Fruit fly (Drosophila melanogaster) whole organism, embryonic: Measurements from ENCODE around the gene Lip3.

ENCODE experiments used
- Adf1 ChIP-seq: fragments of 200-800 bp; sonication (Bioruptor generic); IDR thresholded peaks from 2 replicates; pipeline ENCODE4 v1.3.6; 2022; ENCODE audit warnings: missing biosample characterization, missing genetic modification characterization
- CG10147 ChIP-seq: fragments of 200-800 bp; sonication (Bioruptor generic); optimal IDR thresholded peaks from 2 replicates; lab custom pipeline; 2019; ENCODE audit warnings: missing biosample characterization, mild to moderate bottlenecking, missing genetic modification characterization, moderate library complexity
- CG11695 ChIP-seq: fragments of 200-800 bp; sonication (Bioruptor generic); IDR thresholded peaks from 3 replicates; pipeline ENCODE4 v1.3.6; 2022; ENCODE audit warnings: missing biosample characterization, missing genetic modification characterization
- CG12219 ChIP-seq: fragments of 200-800 bp; sonication (Bioruptor generic); optimal IDR thresholded peaks from 3 replicates; lab custom pipeline; 2018; ENCODE audit warnings: missing biosample characterization, mild to moderate bottlenecking, missing genetic modification characterization
- CG12236 ChIP-seq: fragments of 200-800 bp; sonication (Bioruptor generic); optimal IDR thresholded peaks from 2 replicates; lab custom pipeline; 2016; ENCODE audit warnings: missing biosample characterization, missing genetic modification characterization
- CG13296 ChIP-seq: fragments of 200-800 bp; sonication (Bioruptor generic); optimal IDR thresholded peaks from 3 replicates; lab custom pipeline; 2018; ENCODE audit warnings: missing biosample characterization, mild to moderate bottlenecking, missing genetic modification characterization
- CG1529 ChIP-seq: fragments of 200-800 bp; sonication (Bioruptor generic); optimal IDR thresholded peaks from 3 replicates; lab custom pipeline; 2018; ENCODE audit warnings: missing biosample characterization, missing genetic modification characterization
- CG1602 ChIP-seq: fragments of 200-800 bp; sonication (Bioruptor generic); optimal IDR thresholded peaks from 3 replicates; lab custom pipeline; 2016; ENCODE audit warnings: missing biosample characterization, missing genetic modification characterization
- CG17802 ChIP-seq: fragments of 200-800 bp; sonication (Bioruptor generic); optimal IDR thresholded peaks from 2 replicates; lab custom pipeline; 2018; ENCODE audit warnings: missing biosample characterization, mild to moderate bottlenecking, missing genetic modification characterization, moderate library complexity
- CG17912 ChIP-seq: fragments of 200-800 bp; sonication (Bioruptor generic); optimal IDR thresholded peaks from 2 replicates; lab custom pipeline; 2018; ENCODE audit warnings: missing biosample characterization, mild to moderate bottlenecking, missing genetic modification characterization
- CG30020 ChIP-seq: fragments of 200-800 bp; optimal IDR thresholded peaks from 2 replicates; lab custom pipeline; 2019; ENCODE audit warnings: missing biosample characterization, mild to moderate bottlenecking, missing genetic modification characterization, moderate library complexity
- CG4360 ChIP-seq: fragments of 200-800 bp; sonication (Bioruptor generic); IDR thresholded peaks from 2 replicates; pipeline ENCODE4 v1.3.6; 2022; ENCODE audit warnings: missing biosample characterization, missing genetic modification characterization
- CG6254 ChIP-seq: fragments of 200-800 bp; sonication (Bioruptor generic); optimal IDR thresholded peaks from 3 replicates; lab custom pipeline; 2017; ENCODE audit warnings: mild to moderate bottlenecking, missing biosample characterization, missing genetic modification reagents, missing genetic modification characterization
- CG6791 ChIP-seq: fragments of 200-800 bp; sonication (Bioruptor generic); IDR thresholded peaks from 3 replicates; pipeline ENCODE4 v1.3.6; 2022; ENCODE audit warnings: missing biosample characterization, missing genetic modification characterization; ENCODE audit not compliant: partially characterized antibody
- CG6854 ChIP-seq: fragments of 200-800 bp; sonication (Bioruptor generic); optimal IDR thresholded peaks from 3 replicates; lab custom pipeline; 2017; ENCODE audit warnings: missing biosample characterization, mild to moderate bottlenecking, missing genetic modification characterization
- CG7357 ChIP-seq: fragments of 200-800 bp; sonication (Bioruptor generic); IDR thresholded peaks from 3 replicates; pipeline ENCODE4 v1.3.6; 2022; ENCODE audit warnings: missing biosample characterization, missing genetic modification characterization
- CG7963 ChIP-seq: fragments of 200-800 bp; sonication (Bioruptor generic); IDR thresholded peaks from 3 replicates; pipeline ENCODE4 v1.3.6; 2022; ENCODE audit warnings: missing biosample characterization, missing genetic modification characterization; ENCODE audit not compliant: partially characterized antibody
- CG8089 ChIP-seq: fragments of 200-800 bp; sonication (Bioruptor generic); optimal IDR thresholded peaks from 3 replicates; lab custom pipeline; 2016; ENCODE audit warnings: missing biosample characterization, missing genetic modification characterization
- CG8388 ChIP-seq: fragments of 200-800 bp; sonication (Bioruptor generic); optimal IDR thresholded peaks from 2 replicates; lab custom pipeline; 2019; ENCODE audit warnings: missing biosample characterization, mild to moderate bottlenecking, missing genetic modification characterization, moderate library complexity
- E2f1 ChIP-seq: fragments of 200-800 bp; sonication (Bioruptor generic); IDR thresholded peaks from 2 replicates; pipeline ENCODE4 v1.3.6; 2022; ENCODE audit warnings: missing biosample characterization, missing genetic modification characterization
- Fer2 ChIP-seq: fragments of 200-800 bp; sonication (Bioruptor generic); optimal IDR thresholded peaks from 2 replicates; lab custom pipeline; 2018; ENCODE audit warnings: missing biosample characterization, mild to moderate bottlenecking, missing genetic modification characterization, moderate library complexity
- H2.0 ChIP-seq: fragments of 200-800 bp; sonication (Bioruptor generic); IDR thresholded peaks from 2 replicates; pipeline ENCODE4 v1.3.6; 2022; ENCODE audit warnings: missing biosample characterization, missing genetic modification characterization
- HLH3B ChIP-seq: fragments of 200-800 bp; sonication (Bioruptor generic); IDR thresholded peaks from 2 replicates; pipeline ENCODE4 v1.3.6; 2022; ENCODE audit warnings: missing biosample characterization, missing genetic modification characterization
- MBD-R2 ChIP-seq: fragments of 200-800 bp; sonication (Bioruptor generic); IDR thresholded peaks from 2 replicates; pipeline ENCODE4 v1.3.6; 2022; ENCODE audit warnings: missing biosample characterization, missing genetic modification characterization
- Optix ChIP-seq: fragments of 200-800 bp; sonication (Bioruptor generic); IDR thresholded peaks from 3 replicates; pipeline ENCODE4 v1.3.6; 2022; ENCODE audit warnings: missing biosample characterization, missing genetic modification characterization
- Scr ChIP-seq: fragments of 200-800 bp; sonication (Bioruptor generic); IDR thresholded peaks from 2 replicates; pipeline ENCODE4 v1.3.6; 2022; ENCODE audit warnings: missing biosample characterization, missing genetic modification characterization; ENCODE audit not compliant: partially characterized antibody
- ab ChIP-seq: fragments of 200-800 bp; sonication (Bioruptor generic); optimal IDR thresholded peaks from 2 replicates; lab custom pipeline; 2016; ENCODE audit warnings: missing biosample characterization, missing genetic modification characterization
- bigmax ChIP-seq: fragments of 200-800 bp; sonication (Bioruptor generic); optimal IDR thresholded peaks from 2 replicates; lab custom pipeline; 2018; ENCODE audit warnings: missing biosample characterization, mild to moderate bottlenecking, missing genetic modification characterization
- bowl ChIP-seq: fragments of 200-800 bp; sonication (Bioruptor generic); IDR thresholded peaks from 2 replicates; pipeline ENCODE4 v1.3.6; 2022; ENCODE audit warnings: missing biosample characterization, missing genetic modification characterization
- cad ChIP-seq: fragments of >200 bp; optimal IDR thresholded peaks from 2 replicates; lab custom pipeline; 2017; ENCODE audit warnings: missing biosample characterization, missing genetic modification characterization
- caup ChIP-seq: fragments of 200-800 bp; sonication (Bioruptor generic); optimal IDR thresholded peaks from 3 replicates; lab custom pipeline; 2017; ENCODE audit warnings: missing biosample characterization, mild to moderate bottlenecking, missing genetic modification characterization, moderate library complexity; ENCODE audit not compliant: severe bottlenecking
- chif ChIP-seq, 2 experiments: fragments of 200-800 bp; sonication (Bioruptor generic); optimal IDR thresholded peaks; 3 replicates each; lab custom pipeline; 2016; ENCODE audit warnings: missing biosample characterization in 2 of 2, missing genetic modification characterization in 2 of 2
- chn ChIP-seq: fragments of 200-800 bp; sonication (Bioruptor generic); optimal IDR thresholded peaks from 2 replicates; lab custom pipeline; 2016; ENCODE audit warnings: missing biosample characterization, missing genetic modification characterization
- dmrt11E ChIP-seq: fragments of 200-800 bp; sonication (Bioruptor generic); optimal IDR thresholded peaks from 3 replicates; lab custom pipeline; 2018; ENCODE audit warnings: missing biosample characterization, mild to moderate bottlenecking, missing genetic modification characterization, moderate library complexity
- dysf ChIP-seq: fragments of 200-800 bp; sonication (Bioruptor generic); IDR thresholded peaks from 3 replicates; pipeline ENCODE4 v1.3.6; 2022; ENCODE audit warnings: missing biosample characterization, missing genetic modification characterization
- en ChIP-seq: fragments of 200-800 bp; sonication (Bioruptor generic); optimal IDR thresholded peaks from 2 replicates; lab custom pipeline; 2016; ENCODE audit warnings: missing biosample characterization, missing genetic modification characterization
- ewg ChIP-seq: fragments of 200-800 bp; sonication (Bioruptor generic); optimal IDR thresholded peaks from 3 replicates; lab custom pipeline; 2017; ENCODE audit warnings: mild to moderate bottlenecking, missing biosample characterization, missing genetic modification reagents, missing genetic modification characterization
- kay ChIP-seq: fragments of 200-800 bp; sonication (Bioruptor generic); optimal IDR thresholded peaks from 2 replicates; lab custom pipeline; 2016; ENCODE audit warnings: missing biosample characterization, missing genetic modification characterization
- lov ChIP-seq, 2 experiments: fragments of 200-800 bp in 1 of 2; fragments of >200 bp in 1 of 2; sonication (Bioruptor generic) in 1 of 2; IDR thresholded peaks in 1 of 2; optimal IDR thresholded peaks in 1 of 2; 2 replicates in 1 of 2; 3 replicates in 1 of 2; pipeline versions ENCODE4 v1.3.6 to Lab custom; 2017 to 2022; ENCODE audit warnings: missing biosample characterization in 1 of 2, missing genetic modification characterization in 1 of 2
- pros ChIP-seq: fragments of 200-800 bp; sonication (Bioruptor generic); optimal IDR thresholded peaks from 3 replicates; lab custom pipeline; 2019; ENCODE audit warnings: missing biosample characterization, mild to moderate bottlenecking, missing genetic modification characterization, moderate library complexity
- sens ChIP-seq: fragments of 200-800 bp; sonication (Bioruptor generic); peaks from one replicate; lab custom pipeline; 2016; ENCODE audit warnings: missing biosample characterization, missing genetic modification characterization
- sisA ChIP-seq: fragments of 200-800 bp; sonication (Bioruptor generic); IDR thresholded peaks from 2 replicates; pipeline ENCODE4 v1.3.6; 2022; ENCODE audit warnings: missing biosample characterization, missing genetic modification characterization
- slp2 ChIP-seq: fragments of 200-800 bp; sonication (Bioruptor generic); optimal IDR thresholded peaks from 2 replicates; lab custom pipeline; 2016; ENCODE audit warnings: missing biosample characterization, missing genetic modification characterization
- sug ChIP-seq: fragments of 200-800 bp; optimal IDR thresholded peaks from 2 replicates; lab custom pipeline; 2019; ENCODE audit warnings: missing biosample characterization, mild to moderate bottlenecking, missing genetic modification characterization, moderate library complexity
- tna ChIP-seq: fragments of 200-800 bp; sonication (Bioruptor generic); IDR thresholded peaks from 2 replicates; pipeline ENCODE4 v1.3.6; 2022; ENCODE audit warnings: missing biosample characterization, missing genetic modification characterization; ENCODE audit not compliant: partially characterized antibody
- ttk ChIP-seq: fragments of 200-800 bp; sonication (Bioruptor generic); IDR thresholded peaks from 2 replicates; pipeline ENCODE4 v2.1.2; 2022; ENCODE audit warnings: missing biosample characterization, missing genetic modification characterization
- unc-4 ChIP-seq: fragments of 200-800 bp; sonication (Bioruptor generic); IDR thresholded peaks from 2 replicates; pipeline ENCODE4 v1.3.6; 2022; ENCODE audit warnings: missing biosample characterization, missing genetic modification characterization; ENCODE audit not compliant: partially characterized antibody

Lip3 gene

DNA sequence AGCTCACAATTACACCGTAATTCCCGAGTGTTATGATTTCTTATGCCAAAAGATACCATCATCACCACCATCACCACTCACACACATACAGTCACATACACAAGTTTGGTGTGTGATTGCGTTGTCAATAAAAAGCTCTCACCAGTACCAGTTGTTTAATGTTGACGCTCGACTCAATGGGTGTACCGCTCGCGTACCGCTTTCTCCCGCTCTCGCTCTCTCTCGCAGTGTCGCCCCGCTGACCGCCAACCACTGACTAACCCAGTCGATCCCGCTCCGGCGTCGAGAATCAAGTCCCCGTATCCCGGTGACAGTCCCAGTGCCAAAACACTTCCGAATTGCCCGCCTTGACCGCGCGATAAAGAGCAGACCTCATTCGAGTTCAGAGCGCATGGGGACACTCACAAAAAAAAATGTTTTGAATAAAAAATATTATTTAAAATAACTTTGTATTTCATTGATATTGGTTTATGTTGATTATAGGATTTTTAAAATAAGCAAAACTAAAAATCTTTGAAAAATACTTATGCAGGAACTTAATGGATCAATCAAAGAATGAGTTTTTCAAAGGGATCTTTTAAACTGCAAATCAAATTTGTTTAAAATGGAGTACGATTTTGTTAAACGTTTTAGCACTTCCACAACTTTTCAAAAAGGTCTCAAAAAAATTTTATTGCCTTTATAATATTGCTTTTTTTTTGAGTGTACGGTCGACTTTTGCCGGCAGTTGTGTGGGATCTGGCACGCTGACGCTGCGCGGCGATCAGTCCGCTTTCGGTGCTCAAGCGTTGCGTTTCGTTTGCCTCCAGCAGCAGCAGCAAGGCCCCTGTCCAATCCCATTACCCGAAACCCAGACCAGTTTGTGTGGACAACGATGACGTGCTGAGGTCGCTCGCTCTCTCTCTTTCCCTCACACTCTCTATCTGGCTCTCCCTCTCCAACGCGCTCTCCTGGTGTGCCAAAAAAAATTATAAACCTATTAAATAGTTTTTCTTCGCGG lies 7.2 kb downstream of the Lip3 start, which contains the start of gene Dic1 (continued):
- TF ChIP-seq CG6791: no peak
- peak; percentile 91 for TF ChIP-seq kay (GFP tag; lab: Kevin White, UChicago)
- TF ChIP-seq Scr (GFP tag; lab: Robert Waterston, UW): peak; percentile 17; the same call in 1 of the 2 replicates
- peak; percentile 93 for TF ChIP-seq ewg
- peak; percentile 52; the same call in 1 of the 2 replicates for TF ChIP-seq tna (GFP tag; lab: Robert Waterston, UW)
- peak; percentile 96 for TF ChIP-seq CG1602 (GFP tag; lab: Kevin White, UChicago)
- TF ChIP-seq CG30020: peak; percentile 83
- peak; percentile 96 for TF ChIP-seq dysf (GFP tag; lab: Robert Waterston, UW)
- peak; percentile 79 for TF ChIP-seq H2.0 (GFP tag; lab: Robert Waterston, UW)
- peak; percentile 82 for TF ChIP-seq CG17802 (tag; lab: Kevin White, UChicago)
- peak; percentile 98 for TF ChIP-seq CG13296 (GFP tag; lab: Kevin White, UChicago)
- TF ChIP-seq bowl (GFP tag; lab: Robert Waterston, UW): peak; percentile 48; the same call in 1 of the 2 replicates
- TF ChIP-seq cad: no peak
- peak; percentile 93 for TF ChIP-seq chn (GFP tag; lab: Kevin White, UChicago)
- TF ChIP-seq CG8089 (GFP tag; lab: Kevin White, UChicago): peak; percentile 77
- TF ChIP-seq unc-4: no peak
- TF ChIP-seq en: peak; percentile 76
- peak; percentile 98 for TF ChIP-seq CG10147 (GFP tag; lab: Kevin White, UChicago)
- peak; percentile 92 for TF ChIP-seq sisA
- TF ChIP-seq sens: peak; percentile 99
- peak; percentile 85 for TF ChIP-seq ttk (GFP tag; lab: Robert Waterston, UW)
- peak; percentile 84 for TF ChIP-seq CG12219 (GFP tag; lab: Kevin White, UChicago)
- TF ChIP-seq bigmax (GFP tag; lab: Kevin White, UChicago): no peak
- TF ChIP-seq dmrt11E (tag; lab: Kevin White, UChicago): peak; percentile 90
- TF ChIP-seq CG12236: peak; percentile 77
- peak; percentile 88 to 92 for TF ChIP-seq chif (GFP tag; optimal IDR thresholded peaks at IDR 0.05; lab: Kevin White, UChicago)
- TF ChIP-seq slp2: peak; percentile 88
- TF ChIP-seq CG1529: peak; percentile 94
- peak; percentile 94 for TF ChIP-seq HLH3B (GFP tag; lab: Robert Waterston, UW)
- TF ChIP-seq Adf1 (GFP tag; lab: Robert Waterston, UW): peak; percentile 73
- peak; percentile 88 for TF ChIP-seq E2f1 (GFP tag; lab: Robert Waterston, UW)
- TF ChIP-seq lov (optimal IDR thresholded peaks at IDR 0.05; lab: Kevin White, UChicago): no peak
- peak; percentile 81 for TF ChIP-seq lov (GFP tag; IDR thresholded peaks at IDR 0.05; lab: Robert Waterston, UW)
- peak; percentile 45 for TF ChIP-seq pros
- TF ChIP-seq CG17912 (GFP tag; lab: Kevin White, UChicago): peak; percentile 88
- TF ChIP-seq sug (tag; lab: Kevin White, UChicago): peak; percentile 92
- peak; percentile 95 for TF ChIP-seq CG11695 (GFP tag; lab: Robert Waterston, UW)
- peak; percentile 98 for TF ChIP-seq CG6854 (GFP tag; lab: Kevin White, UChicago)
- no peak; the same call in 2 of the 3 replicates for TF ChIP-seq CG7963
- TF ChIP-seq Fer2 (tag; lab: Kevin White, UChicago): peak; percentile 95
- TF ChIP-seq MBD-R2 (GFP tag; lab: Robert Waterston, UW): peak; percentile 84
- TF ChIP-seq CG4360 (GFP tag; lab: Robert Waterston, UW): peak; percentile 50
- peak; percentile 96 for TF ChIP-seq CG8388 (GFP tag; lab: Kevin White, UChicago)
- peak; percentile 84 for TF ChIP-seq ab
- peak; percentile 37; the same call in 1 of the 3 replicates for TF ChIP-seq Optix (GFP tag; lab: Robert Waterston, UW)
- TF ChIP-seq caup (GFP tag; lab: Kevin White, UChicago): peak; percentile 97
- TF ChIP-seq CG6254 (GFP tag; lab: Kevin White, UChicago): peak; percentile 95
- peak; percentile 85 for TF ChIP-seq CG7357 (GFP tag; lab: Robert Waterston, UW)
